Fruit fly (Drosophila melanogaster): Measurements from ENCODE around the gene Gba1a.

Gba1a gene

DNA sequence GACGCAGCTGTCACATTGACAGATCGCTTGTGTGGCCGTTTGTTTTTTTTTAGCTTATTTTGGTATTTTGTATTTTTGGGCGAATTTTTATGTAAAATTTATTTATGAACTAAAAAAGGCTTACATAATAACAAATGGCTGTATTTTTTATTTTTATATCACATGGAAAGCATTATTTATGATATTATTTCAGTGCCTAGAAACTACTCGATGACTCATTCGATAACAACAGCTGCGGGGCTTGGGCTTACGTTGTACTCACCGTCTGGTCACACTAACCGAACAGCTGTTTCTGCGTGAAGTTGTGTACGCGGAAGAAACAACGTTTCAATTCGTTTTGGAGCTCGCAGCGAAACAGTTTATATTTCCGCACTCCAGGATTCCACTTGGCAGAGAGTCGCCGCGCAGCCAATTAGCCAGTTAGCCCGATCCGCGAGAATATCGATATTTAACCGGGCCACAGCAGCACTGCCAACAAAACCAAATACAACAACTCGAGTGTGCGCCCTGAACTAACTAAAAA is 32.6 kb downstream of the Gba1a start, which contains the start of the genes Hmgcr and Rpn9 (continued):
- TF ChIP-seq CG17328 (GFP tag; IDR thresholded peaks at IDR 0.05) (peak; percentile 38; the same call in 1 of the 2 replicates), CG4820 (GFP tag; optimal IDR thresholded peaks at IDR 0.05) (no peak), CG14441 (GFP tag; IDR thresholded peaks at IDR 0.05) (no peak), CG10209 (GFP tag; optimal IDR thresholded peaks at IDR 0.05) (no peak), tin (GFP tag; optimal IDR thresholded peaks at IDR 0.05) (no peak), p53 (GFP tag; optimal IDR thresholded peaks at IDR 0.05) (no peak), CG17361 (GFP tag; IDR thresholded peaks at IDR 0.05) (peak; percentile 41; the same call in 1 of the 3 replicates), Ssrp (tag; optimal IDR thresholded peaks at IDR 0.05) (no peak), BtbVII (GFP tag; optimal IDR thresholded peaks at IDR 0.05) (peak; percentile 37), fd64A (GFP tag; optimal IDR thresholded peaks at IDR 0.05) (no peak), CG3281 (GFP tag; optimal IDR thresholded peaks at IDR 0.05) (peak; percentile 2), CG4707 (GFP tag; optimal IDR thresholded peaks at IDR 0.05) (no peak), ash1 (GFP tag; optimal IDR thresholded peaks at IDR 0.05) (no peak), CG11723 (GFP tag; optimal IDR thresholded peaks at IDR 0.05) (no peak), CG30403 (GFP tag; optimal IDR thresholded peaks at IDR 0.05) (peak; percentile 13), Poxn (GFP tag; IDR thresholded peaks at IDR 0.05) (no peak), stwl (tag; optimal IDR thresholded peaks at IDR 0.05) (peak; percentile 95), Hr78 (GFP tag; optimal IDR thresholded peaks at IDR 0.05) (no peak), oc (tag; optimal IDR thresholded peaks at IDR 0.05) (no peak), Doc2 (GFP tag; IDR thresholded peaks at IDR 0.05) (no peak), Mad (GFP tag; optimal IDR thresholded peaks at IDR 0.05) (peak; percentile 31), pita (GFP tag; optimal IDR thresholded peaks at IDR 0.05) (no peak), CG15073 (GFP tag; optimal IDR thresholded peaks at IDR 0.05) (no peak), Fer2 (tag; optimal IDR thresholded peaks at IDR 0.05) (no peak), pros (GFP tag; optimal IDR thresholded peaks at IDR 0.05) (no peak), Dref (GFP tag; IDR thresholded peaks at IDR 0.05) (no peak; the same call in 1 of the 2 replicates), CG12104 (GFP tag; optimal IDR thresholded peaks at IDR 0.05) (no peak), cad (GFP tag; optimal IDR thresholded peaks at IDR 0.05) (no peak), Gsc (GFP tag; IDR thresholded peaks at IDR 0.05) (no peak), CG34224 (GFP tag; IDR thresholded peaks at IDR 0.05; ENCODE audit: partially characterized antibody) (peak; percentile 38; the same call in 1 of the 3 replicates), CG7963 (GFP tag; IDR thresholded peaks at IDR 0.05; ENCODE audit: partially characterized antibody) (0 out of 3 replicates have a peak, but pooled peaks have one; percentile 22), CG12942 (GFP tag; optimal IDR thresholded peaks at IDR 0.05) (no peak), twi (tag; optimal IDR thresholded peaks at IDR 0.05) (peak; percentile 43), Antp (GFP tag; optimal IDR thresholded peaks at IDR 0.05) (no peak), Neu2 (GFP tag; optimal IDR thresholded peaks at IDR 0.05; ENCODE audit: borderline replicate concordance) (no peak), CG2678 (tag; optimal IDR thresholded peaks at IDR 0.05) (no peak), insv (GFP tag; optimal IDR thresholded peaks at IDR 0.05) (peak in 1 of 2 experiments; percentile 65), CG12155 (GFP tag; optimal IDR thresholded peaks at IDR 0.05) (no peak), CG2875 (GFP tag; optimal IDR thresholded peaks at IDR 0.05) (no peak), CG12769 (tag; optimal IDR thresholded peaks at IDR 0.05) (no peak), CG18619 (GFP tag; optimal IDR thresholded peaks at IDR 0.05) (no peak), MESR4 (GFP tag; optimal IDR thresholded peaks at IDR 0.05) (peak; percentile 66), CG15479 (GFP tag; optimal IDR thresholded peaks at IDR 0.05) (no peak), CG7839 (tag; optimal IDR thresholded peaks at IDR 0.05) (peak; percentile 13), CG11560 (tag; IDR thresholded peaks at IDR 0.05) (peak; percentile 99), unpg (GFP tag; optimal IDR thresholded peaks at IDR 0.05) (peak; percentile 21), B-H2 (GFP tag; optimal IDR thresholded peaks at IDR 0.05) (no peak), Dip2 (GFP tag; IDR thresholded peaks at IDR 0.05) (no peak), Hey (tag; optimal IDR thresholded peaks at IDR 0.05) (no peak), tll (GFP tag; optimal IDR thresholded peaks at IDR 0.05) (peak in 1 of 2 experiments; percentile 29)
